Fruit fly (Drosophila melanogaster): Measurements from ENCODE around the gene CG13737.

The CG13737 gene

DNA sequence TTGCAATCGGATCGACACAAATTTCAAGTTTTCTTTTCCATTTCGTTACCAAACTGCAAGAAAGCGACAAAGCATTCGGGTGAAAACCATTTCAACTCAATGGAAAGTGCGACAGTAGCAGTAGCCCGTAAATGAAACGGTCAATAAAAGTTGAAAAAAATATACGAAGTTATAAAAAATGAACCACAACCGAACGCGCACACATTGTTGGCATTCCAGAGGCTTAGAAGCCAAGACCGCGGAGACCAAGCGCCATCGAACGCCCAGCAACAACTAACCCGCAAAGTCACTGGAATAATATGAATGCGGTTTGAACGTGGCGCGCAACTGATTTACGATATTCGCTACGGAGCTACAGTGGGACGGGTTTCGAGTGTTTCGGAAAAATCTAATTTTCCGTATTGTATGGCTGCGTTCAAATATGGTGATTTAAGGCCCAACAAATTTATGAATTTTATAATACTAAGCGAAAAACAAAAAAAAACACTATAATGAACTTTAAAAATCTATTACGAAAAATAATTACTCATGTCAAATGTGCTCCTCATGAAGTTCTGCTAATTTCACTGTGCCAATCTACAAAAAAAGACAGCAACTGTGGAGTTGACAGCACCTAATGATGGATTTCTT lies 43.3 kb downstream of the CG13737 start (continued):
- TF ChIP-seq stwl (tag; optimal IDR thresholded peaks at IDR 0.05) (no peak), Adf1 (GFP tag; IDR thresholded peaks at IDR 0.05) (no peak), Meics (GFP tag; optimal IDR thresholded peaks at IDR 0.05) (peak; percentile 53), CG7556 (GFP tag; optimal IDR thresholded peaks at IDR 0.05) (peak; percentile 41), CG17361 (GFP tag; IDR thresholded peaks at IDR 0.05) (peak; percentile 71; the same call in 2 of the 3 replicates), unc-4 (GFP tag; IDR thresholded peaks at IDR 0.05; ENCODE audit: partially characterized antibody) (no peak), shn (GFP tag; optimal IDR thresholded peaks at IDR 0.05) (peak; percentile 63), CG11456 (GFP tag; IDR thresholded peaks at IDR 0.05) (no peak), CG12391 (tag; optimal IDR thresholded peaks at IDR 0.05) (peak; percentile 52), Mrtf (GFP tag; IDR thresholded peaks at IDR 0.05) (peak; percentile 58; the same call in 2 of the 3 replicates), CG10654 (GFP tag; optimal IDR thresholded peaks at IDR 0.05) (no peak), knrl (GFP tag; IDR thresholded peaks at IDR 0.05; ENCODE audit: partially characterized antibody) (no peak), ttk (GFP tag; IDR thresholded peaks at IDR 0.05) (peak; percentile 68), fu2 (GFP tag; optimal IDR thresholded peaks at IDR 0.05) (no peak), unpg (GFP tag; optimal IDR thresholded peaks at IDR 0.05) (peak; percentile 47), CG6854 (GFP tag; optimal IDR thresholded peaks at IDR 0.05) (peak; percentile 25), Mes4 (GFP tag; optimal IDR thresholded peaks at IDR 0.05) (peak; percentile 11), corto (GFP tag; optimal IDR thresholded peaks at IDR 0.05) (no peak), Hmx (GFP tag; optimal IDR thresholded peaks at IDR 0.05) (peak; percentile 7), CG30020 (tag; optimal IDR thresholded peaks at IDR 0.05) (no peak), pros (GFP tag; optimal IDR thresholded peaks at IDR 0.05) (no peak), CG3847 (GFP tag; IDR thresholded peaks at IDR 0.05) (no peak), CG4404 (GFP tag; IDR thresholded peaks at IDR 0.05) (no peak), slp2 (GFP tag; optimal IDR thresholded peaks at IDR 0.05) (peak; percentile 23), CG7963 (GFP tag; IDR thresholded peaks at IDR 0.05; ENCODE audit: partially characterized antibody) (no peak), seq (GFP tag; IDR thresholded peaks at IDR 0.05) (no peak), Antp (GFP tag; optimal IDR thresholded peaks at IDR 0.05) (no peak), BtbVII (GFP tag; optimal IDR thresholded peaks at IDR 0.05) (no peak), tap (tag; optimal IDR thresholded peaks at IDR 0.05) (no peak), CG32772 (GFP tag; IDR thresholded peaks at IDR 0.05) (no peak), CHES-1-like (GFP tag; optimal IDR thresholded peaks at IDR 0.05) (no peak), tna (GFP tag; IDR thresholded peaks at IDR 0.05; ENCODE audit: partially characterized antibody) (no peak), ara (GFP tag; IDR thresholded peaks at IDR 0.05) (peak; percentile 26; the same call in 1 of the 2 replicates), fd64A (GFP tag; optimal IDR thresholded peaks at IDR 0.05) (no peak), Chrac-16 (GFP tag; optimal IDR thresholded peaks at IDR 0.05) (peak; percentile 31), B-H2 (GFP tag; optimal IDR thresholded peaks at IDR 0.05) (no peak), CG11723 (GFP tag; optimal IDR thresholded peaks at IDR 0.05) (peak; percentile 20), CG12155 (GFP tag; optimal IDR thresholded peaks at IDR 0.05) (no peak), h (optimal IDR thresholded peaks at IDR 0.05) (no peak), HLH3B (GFP tag; IDR thresholded peaks at IDR 0.05) (no peak), Nf-YB (GFP tag; optimal IDR thresholded peaks at IDR 0.05) (no peak), ash1 (GFP tag; optimal IDR thresholded peaks at IDR 0.05) (no peak), ssp (GFP tag; IDR thresholded peaks at IDR 0.05) (no peak), CG10979 (tag; optimal IDR thresholded peaks at IDR 0.05) (peak; percentile 41), CG13624 (GFP tag; optimal IDR thresholded peaks at IDR 0.05) (no peak), CG5245 (GFP tag; optimal IDR thresholded peaks at IDR 0.05) (no peak), CG18764 (GFP tag; optimal IDR thresholded peaks at IDR 0.05) (peak; percentile 34), sug (tag; optimal IDR thresholded peaks at IDR 0.05) (peak; percentile 5), lov (optimal IDR thresholded peaks at IDR 0.05) (no peak), lov (GFP tag; IDR thresholded peaks at IDR 0.05) (no peak), crp (GFP tag; optimal IDR thresholded peaks at IDR 0.05) (no peak)
